Fruit fly (Drosophila melanogaster) whole organism, embryonic: Measurements from ENCODE around the gene PH4alphaPV.

Source experiments
- B-H2 ChIP-seq: fragments of 200-800 bp; sonication (Bioruptor generic); optimal IDR thresholded peaks from 2 replicates; lab custom pipeline; 2018; ENCODE audit warnings: missing biosample characterization, mild to moderate bottlenecking, missing genetic modification characterization
- Bgb ChIP-seq: fragments of 200-800 bp; sonication (Bioruptor generic); IDR thresholded peaks from 2 replicates; pipeline ENCODE4 v1.3.6; 2022; ENCODE audit warnings: missing biosample characterization, missing genetic modification characterization; ENCODE audit not compliant: partially characterized antibody
- C15 ChIP-seq: fragments of 200-800 bp; sonication (Bioruptor generic); IDR thresholded peaks from 3 replicates; pipeline ENCODE4 v1.3.6; 2022; ENCODE audit warnings: missing biosample characterization, missing genetic modification characterization
- CG10209 ChIP-seq: fragments of 200-800 bp; sonication (Bioruptor generic); optimal IDR thresholded peaks from 3 replicates; lab custom pipeline; 2017; ENCODE audit warnings: missing biosample characterization, mild to moderate bottlenecking, missing genetic modification characterization, missing genetic modification reagents
- CG11247 ChIP-seq: fragments of 200-800 bp; sonication (Bioruptor generic); IDR thresholded peaks from 2 replicates; pipeline ENCODE4 v1.3.6; 2022; ENCODE audit warnings: missing biosample characterization, missing genetic modification characterization
- CG11696 ChIP-seq: fragments of 200-800 bp; sonication (Bioruptor generic); IDR thresholded peaks from 2 replicates; pipeline ENCODE4 v1.3.6; 2022; ENCODE audit warnings: missing biosample characterization, missing genetic modification characterization
- CG11723 ChIP-seq: fragments of 200-800 bp; sonication (Bioruptor generic); optimal IDR thresholded peaks from 2 replicates; lab custom pipeline; 2017; ENCODE audit warnings: missing biosample characterization, mild to moderate bottlenecking, missing genetic modification characterization
- CG12659 ChIP-seq: fragments of 200-800 bp; sonication (Bioruptor generic); optimal IDR thresholded peaks from 3 replicates; lab custom pipeline; 2017; ENCODE audit warnings: mild to moderate bottlenecking, missing biosample characterization, missing genetic modification reagents, missing genetic modification characterization
- CG12769 ChIP-seq: fragments of 200-800 bp; sonication (Bioruptor generic); optimal IDR thresholded peaks from 2 replicates; lab custom pipeline; 2019; ENCODE audit warnings: missing biosample characterization, mild to moderate bottlenecking, missing genetic modification characterization, moderate library complexity
- CG14014 ChIP-seq: fragments of 200-800 bp; sonication (Bioruptor generic); IDR thresholded peaks from 2 replicates; pipeline ENCODE4 v1.3.6; 2022; ENCODE audit warnings: missing biosample characterization, missing genetic modification characterization
- CG15479 ChIP-seq: fragments of 200-800 bp; sonication (Bioruptor generic); optimal IDR thresholded peaks from 3 replicates; lab custom pipeline; 2019; ENCODE audit warnings: missing biosample characterization, mild to moderate bottlenecking, missing genetic modification characterization, moderate library complexity
- CG18764 ChIP-seq: fragments of 200-800 bp; sonication (Bioruptor generic); optimal IDR thresholded peaks from 3 replicates; lab custom pipeline; 2016; ENCODE audit warnings: missing biosample characterization, missing genetic modification characterization
- CG3407 ChIP-seq: fragments of 200-800 bp; sonication (Bioruptor generic); optimal IDR thresholded peaks from 2 replicates; lab custom pipeline; 2018; ENCODE audit warnings: missing biosample characterization, mild to moderate bottlenecking, missing genetic modification characterization
- CG3726 ChIP-seq: fragments of 200-800 bp; sonication (Bioruptor generic); IDR thresholded peaks from 3 replicates; pipeline ENCODE4, ENCODE4 v1.3.6; 2022; ENCODE audit warnings: missing biosample characterization, missing genetic modification characterization
- CG3847 ChIP-seq: fragments of 200-800 bp; sonication (Bioruptor generic); IDR thresholded peaks from 2 replicates; pipeline ENCODE4 v1.3.6; 2022; ENCODE audit warnings: missing biosample characterization, missing genetic modification characterization
- CG4854 ChIP-seq: fragments of 200-800 bp; sonication (Bioruptor generic); optimal IDR thresholded peaks from 2 replicates; lab custom pipeline; 2016; ENCODE audit warnings: missing biosample characterization, missing genetic modification characterization, inconsistent platforms
- CG6272 ChIP-seq: fragments of 200-800 bp; sonication (Bioruptor generic); IDR thresholded peaks from 2 replicates; pipeline ENCODE4 v1.3.6; 2022; ENCODE audit warnings: missing biosample characterization, missing genetic modification characterization
- CG7839 ChIP-seq: fragments of 200-800 bp; sonication (Bioruptor generic); optimal IDR thresholded peaks from 3 replicates; lab custom pipeline; 2018; ENCODE audit warnings: missing biosample characterization, mild to moderate bottlenecking, missing genetic modification characterization, moderate library complexity
- CkIIα-i1 ChIP-seq: fragments of 200-800 bp; sonication (Bioruptor generic); IDR thresholded peaks from 2 replicates; pipeline ENCODE4 v1.3.6; 2022; ENCODE audit warnings: missing biosample characterization, missing genetic modification characterization
- Dad ChIP-seq: fragments of 200-800 bp; sonication (Bioruptor generic); optimal IDR thresholded peaks from 3 replicates; lab custom pipeline; 2016; ENCODE audit warnings: missing biosample characterization, missing genetic modification characterization
- Dek ChIP-seq: fragments of 200-800 bp; sonication (Bioruptor generic); optimal IDR thresholded peaks from 3 replicates; lab custom pipeline; 2019; ENCODE audit warnings: missing biosample characterization, mild to moderate bottlenecking, missing genetic modification characterization, moderate library complexity
- Dfd ChIP-seq, 2 experiments: fragments of >200 bp; optimal IDR thresholded peaks; 2 replicates each; lab custom pipeline; 2017; ENCODE audit warnings: missing biosample characterization in 2 of 2, missing genetic modification characterization in 2 of 2
- Dip3 ChIP-seq: fragments of 200-800 bp; sonication (Bioruptor generic); optimal IDR thresholded peaks from 3 replicates; lab custom pipeline; 2016; ENCODE audit warnings: missing biosample characterization, missing genetic modification characterization
- Doc2 ChIP-seq: fragments of 200-800 bp; sonication (Bioruptor generic); IDR thresholded peaks from 2 replicates; pipeline ENCODE4 v1.3.6; 2022; ENCODE audit warnings: missing biosample characterization, missing genetic modification characterization
- Dp ChIP-seq: fragments of 200-800 bp; sonication (Bioruptor generic); optimal IDR thresholded peaks from 2 replicates; lab custom pipeline; 2018; ENCODE audit warnings: missing biosample characterization, mild to moderate bottlenecking, missing genetic modification characterization, moderate library complexity
- Fer2 ChIP-seq: fragments of 200-800 bp; sonication (Bioruptor generic); optimal IDR thresholded peaks from 2 replicates; lab custom pipeline; 2018; ENCODE audit warnings: missing biosample characterization, mild to moderate bottlenecking, missing genetic modification characterization, moderate library complexity
- HLH54F ChIP-seq: fragments of 200-800 bp; sonication (Bioruptor generic); optimal IDR thresholded peaks from 3 replicates; lab custom pipeline; 2016; ENCODE audit warnings: missing biosample characterization, missing genetic modification characterization
- Meics ChIP-seq: fragments of 200-800 bp; sonication (Bioruptor generic); optimal IDR thresholded peaks from 2 replicates; lab custom pipeline; 2017; ENCODE audit warnings: missing biosample characterization, mild to moderate bottlenecking, missing genetic modification characterization
- Mes4 ChIP-seq: fragments of 200-800 bp; sonication (Bioruptor generic); optimal IDR thresholded peaks from 2 replicates; lab custom pipeline; 2016; ENCODE audit warnings: missing biosample characterization, missing genetic modification characterization
- Mrtf ChIP-seq: fragments of 200-800 bp; sonication (Bioruptor generic); IDR thresholded peaks from 3 replicates; pipeline ENCODE4 v1.3.6; 2022; ENCODE audit warnings: missing biosample characterization, missing genetic modification characterization
- Ptx1 ChIP-seq: fragments of 200-800 bp; sonication (Bioruptor generic); IDR thresholded peaks from 2 replicates; pipeline ENCODE4 v1.3.6; 2022; ENCODE audit warnings: missing biosample characterization, missing genetic modification characterization
- Ravus ChIP-seq: fragments of 200-800 bp; sonication (Bioruptor generic); IDR thresholded peaks from 2 replicates; pipeline ENCODE4 v1.3.6; 2022; ENCODE audit warnings: missing biosample characterization, missing genetic modification characterization
- Spps ChIP-seq: fragments of 200-800 bp; sonication (Bioruptor generic); optimal IDR thresholded peaks from 2 replicates; lab custom pipeline; 2018; ENCODE audit warnings: missing biosample characterization, mild to moderate bottlenecking, missing genetic modification characterization
- Sry-δ ChIP-seq: fragments of 200-800 bp; sonication (Bioruptor generic); optimal IDR thresholded peaks from 2 replicates; lab custom pipeline; 2016; ENCODE audit warnings: missing biosample characterization, missing genetic modification characterization
- ap ChIP-seq: fragments of 200-800 bp; sonication (Bioruptor generic); IDR thresholded peaks from 2 replicates; pipeline ENCODE4 v1.3.6; 2022; ENCODE audit warnings: missing biosample characterization, missing genetic modification characterization
- br ChIP-seq: fragments of >200 bp; optimal IDR thresholded peaks from 2 replicates; lab custom pipeline; 2017
- disco-r ChIP-seq: fragments of 200-800 bp; sonication (Bioruptor generic); optimal IDR thresholded peaks from 2 replicates; lab custom pipeline; 2016; ENCODE audit warnings: missing biosample characterization, missing genetic modification characterization
- dmrt99B ChIP-seq: fragments of 200-800 bp; sonication (Bioruptor generic); optimal IDR thresholded peaks from 2 replicates; lab custom pipeline; 2018; ENCODE audit warnings: missing biosample characterization, mild to moderate bottlenecking, missing genetic modification characterization, moderate library complexity
- fd96Cb ChIP-seq: fragments of 200-800 bp; sonication (Bioruptor generic); optimal IDR thresholded peaks from 2 replicates; lab custom pipeline; 2018; ENCODE audit warnings: missing biosample characterization, mild to moderate bottlenecking, missing genetic modification characterization, moderate library complexity
- gsb ChIP-seq: fragments of 200-800 bp; sonication (Bioruptor generic); IDR thresholded peaks from 2 replicates; pipeline ENCODE4 v1.3.6; 2022; ENCODE audit warnings: missing biosample characterization, missing genetic modification characterization
- lab ChIP-seq: fragments of 200-800 bp; sonication (Bioruptor generic); optimal IDR thresholded peaks from 3 replicates; lab custom pipeline; 2017; ENCODE audit warnings: missing biosample characterization, missing genetic modification characterization, mild to moderate bottlenecking, moderate library complexity, missing genetic modification reagents
- onecut ChIP-seq: fragments of 200-800 bp; sonication (Bioruptor generic); IDR thresholded peaks from 2 replicates; pipeline ENCODE4 v1.3.6; 2022; ENCODE audit warnings: missing biosample characterization, missing genetic modification characterization
- run ChIP-seq: fragments of 200-800 bp; sonication (Bioruptor generic); optimal IDR thresholded peaks from 3 replicates; lab custom pipeline; 2018; ENCODE audit warnings: missing biosample characterization, mild to moderate bottlenecking, missing genetic modification characterization
- schlank ChIP-seq: fragments of 200-800 bp; sonication (Bioruptor generic); optimal IDR thresholded peaks from 2 replicates; lab custom pipeline; 2018; ENCODE audit warnings: missing biosample characterization, mild to moderate bottlenecking, missing genetic modification characterization
- slou ChIP-seq: fragments of 200-800 bp; sonication (Bioruptor generic); optimal IDR thresholded peaks from 3 replicates; lab custom pipeline; 2016; ENCODE audit warnings: missing biosample characterization, missing genetic modification characterization
- ssp ChIP-seq: fragments of 200-800 bp; sonication (Bioruptor generic); IDR thresholded peaks from 2 replicates; pipeline ENCODE4 v1.3.6; 2022; ENCODE audit warnings: missing biosample characterization, missing genetic modification characterization
- tgo ChIP-seq: fragments of 200-800 bp; sonication (Bioruptor generic); IDR thresholded peaks from 3 replicates; pipeline ENCODE4 v1.3.6; 2022; ENCODE audit warnings: missing biosample characterization, missing genetic modification characterization
- trh ChIP-seq: fragments of 200-800 bp; sonication (Bioruptor generic); optimal IDR thresholded peaks from 2 replicates; lab custom pipeline; 2016; ENCODE audit warnings: missing biosample characterization, missing genetic modification characterization
- tup ChIP-seq: fragments of 200-800 bp; sonication (Bioruptor generic); optimal IDR thresholded peaks from 2 replicates; lab custom pipeline; 2016; ENCODE audit warnings: missing biosample characterization, mild to moderate bottlenecking, missing genetic modification characterization, moderate library complexity
- zfh2 ChIP-seq: fragments of 200-800 bp; sonication (Bioruptor generic); optimal IDR thresholded peaks from 2 replicates; lab custom pipeline; 2016; ENCODE audit warnings: missing biosample characterization, missing genetic modification characterization

The PH4alphaPV gene

DNA sequence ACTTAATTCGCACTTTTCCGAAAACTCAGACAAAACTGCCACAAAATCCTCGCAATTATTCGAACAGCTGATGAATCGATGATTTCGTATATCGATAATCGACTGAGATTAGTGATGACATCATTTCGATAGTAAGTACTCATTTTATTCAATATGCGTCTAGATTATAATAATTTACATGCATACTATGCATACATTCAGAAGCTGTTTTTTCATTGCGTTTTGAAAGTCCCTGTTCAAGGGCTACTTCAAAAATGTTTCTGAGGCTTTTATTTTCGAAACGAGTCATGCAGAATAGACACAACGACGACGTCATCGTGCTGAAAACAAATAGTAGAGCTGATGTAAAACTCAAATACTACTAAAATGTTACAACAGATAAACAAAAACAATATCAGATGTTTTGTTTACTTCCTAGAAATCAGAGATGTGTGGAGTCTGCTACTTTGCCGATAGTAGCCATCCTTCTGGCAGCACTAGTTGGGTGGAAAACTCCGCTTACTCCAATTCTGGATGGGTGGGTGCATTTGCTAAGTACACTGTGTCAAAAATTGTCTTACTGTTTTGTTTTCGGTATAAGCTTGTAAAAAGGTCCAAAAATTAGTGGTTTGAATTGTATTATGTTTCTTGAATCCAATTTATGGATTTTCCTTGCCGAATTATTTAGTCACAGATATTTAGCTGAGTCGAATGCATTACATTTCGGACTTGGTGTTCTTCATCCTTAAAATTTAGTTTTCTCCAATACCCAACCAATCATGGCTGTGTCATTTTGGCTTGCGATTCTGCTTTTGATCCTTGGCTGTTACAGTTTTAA, 46.7 kb downstream of the PH4alphaPV start, which contains the start of the genes CG2246 and CG31021 (continued):
- TF ChIP-seq ssp: peak; percentile 53
- TF ChIP-seq CG3847 (GFP tag; lab: Robert Waterston, UW): peak; percentile 80
- TF ChIP-seq schlank (tag; lab: Kevin White, UChicago): no peak
- TF ChIP-seq br (lab: Kevin White, UChicago): no peak
- peak; percentile 72 for TF ChIP-seq HLH54F (GFP tag; lab: Kevin White, UChicago)
- no peak for TF ChIP-seq CG15479 (GFP tag; lab: Kevin White, UChicago)
- peak; percentile 58 for TF ChIP-seq lab (GFP tag; lab: Kevin White, UChicago)
- TF ChIP-seq onecut (GFP tag; lab: Robert Waterston, UW): no peak
- peak; percentile 99 for TF ChIP-seq Sry-δ (GFP tag; lab: Kevin White, UChicago)
- peak; percentile 45 for TF ChIP-seq trh (GFP tag; lab: Kevin White, UChicago)
- TF ChIP-seq tup (GFP tag; lab: Kevin White, UChicago): no peak
- TF ChIP-seq CG7839 (tag; lab: Kevin White, UChicago): peak; percentile 47
- no peak for TF ChIP-seq ap (GFP tag; lab: Robert Waterston, UW)
- TF ChIP-seq tgo (GFP tag; lab: Robert Waterston, UW): peak; percentile 41
- peak; percentile 54; the same call in 1 of the 2 replicates for TF ChIP-seq CG11247 (GFP tag; lab: Robert Waterston, UW)
- TF ChIP-seq run: no peak
- TF ChIP-seq Ravus (GFP tag; lab: Robert Waterston, UW): no peak
- no peak for TF ChIP-seq Spps
- TF ChIP-seq gsb: no peak
- no peak for TF ChIP-seq CG11723 (GFP tag; lab: Kevin White, UChicago)
- peak; percentile 64 for TF ChIP-seq CG6272 (GFP tag; lab: Robert Waterston, UW)
- TF ChIP-seq CG11696 (GFP tag; lab: Robert Waterston, UW): no peak
- no peak for TF ChIP-seq CG3407
- TF ChIP-seq Mes4: peak; percentile 44
- peak; percentile 55; the same call in 2 of the 3 replicates for TF ChIP-seq Mrtf
- TF ChIP-seq CkIIα-i1 (GFP tag; lab: Robert Waterston, UW): no peak
- peak; percentile 50 for TF ChIP-seq B-H2 (GFP tag; lab: Kevin White, UChicago)
- TF ChIP-seq Dad (GFP tag; lab: Kevin White, UChicago): peak; percentile 57
- TF ChIP-seq CG12769 (tag; lab: Kevin White, UChicago): no peak
- peak; percentile 24 for TF ChIP-seq fd96Cb (tag; lab: Kevin White, UChicago)
- no peak for TF ChIP-seq CG3726 (GFP tag; lab: Robert Waterston, UW)
- TF ChIP-seq CG10209 (GFP tag; lab: Kevin White, UChicago): no peak
- 0 out of 2 replicates have a peak, but pooled peaks have one; percentile 23 for TF ChIP-seq CG14014 (GFP tag; lab: Robert Waterston, UW)
- no peak for TF ChIP-seq C15 (GFP tag; lab: Robert Waterston, UW)
- peak; percentile 36 for TF ChIP-seq Dp (GFP tag; lab: Kevin White, UChicago)
- TF ChIP-seq Dfd (GFP tag; optimal IDR thresholded peaks at IDR 0.05; lab: Kevin White, UChicago): no peak
- TF ChIP-seq dmrt99B: peak; percentile 41
- TF ChIP-seq Ptx1: peak; percentile 43; the same call in 1 of the 2 replicates
- TF ChIP-seq CG4854 (GFP tag; lab: Kevin White, UChicago): peak; percentile 27
- peak; percentile 50 for TF ChIP-seq CG12659 (GFP tag; lab: Kevin White, UChicago)
- TF ChIP-seq Bgb (GFP tag; lab: Robert Waterston, UW): peak; percentile 88
- peak; percentile 6 for TF ChIP-seq Meics (GFP tag; lab: Kevin White, UChicago)
- TF ChIP-seq zfh2 (GFP tag; lab: Kevin White, UChicago): peak; percentile 78
- peak; percentile 64 for TF ChIP-seq Dek (tag; lab: Kevin White, UChicago)
- TF ChIP-seq slou (GFP tag; lab: Kevin White, UChicago): no peak
- no peak for TF ChIP-seq CG18764 (GFP tag; lab: Kevin White, UChicago)
- no peak for TF ChIP-seq Doc2 (GFP tag; lab: Robert Waterston, UW)
- TF ChIP-seq disco-r (GFP tag; lab: Kevin White, UChicago): no peak
- peak; percentile 47 for TF ChIP-seq Dip3 (GFP tag; lab: Kevin White, UChicago)
- no peak for TF ChIP-seq Fer2
